Fruit fly (Drosophila melanogaster): ENCODE data around the gene CG17264.
A peak's percentile ranks its signal among the peaks of the same experiment; 100 is the strongest.

CG17264 gene

dm6 chr2L:2999609-3000008, 18.7 kb upstream of the CG17264 start:
- TF ChIP-seq dsf (GFP tag; optimal IDR thresholded peaks at IDR 0.05; ENCODE audit: borderline replicate concordance) (no peak), Hr78 (GFP tag; optimal IDR thresholded peaks at IDR 0.05) (no peak), Mio (GFP tag; optimal IDR thresholded peaks at IDR 0.05) (no peak), Sp1 (GFP tag; optimal IDR thresholded peaks at IDR 0.05) (no peak), Vsx2 (GFP tag; optimal IDR thresholded peaks at IDR 0.05; ENCODE audit: partially characterized antibody) (no peak), HLH106 (tag; optimal IDR thresholded peaks at IDR 0.05) (no peak), Myc (optimal IDR thresholded peaks at IDR 0.05) (no peak), psq (GFP tag; optimal IDR thresholded peaks at IDR 0.05) (no peak), CrebA (GFP tag; optimal IDR thresholded peaks at IDR 0.05; ENCODE audit: borderline replicate concordance) (no peak), CG9705 (GFP tag; optimal IDR thresholded peaks at IDR 0.05) (no peak), brk (GFP tag; optimal IDR thresholded peaks at IDR 0.05) (no peak), fru (GFP tag; optimal IDR thresholded peaks at IDR 0.05) (no peak), pan (optimal IDR thresholded peaks at IDR 0.05) (no peak)

- TF ChIP-seq Hnf4 (GFP tag; optimal IDR thresholded peaks at IDR 0.05): no peak
- no peak for TF ChIP-seq Hr78 (GFP tag; optimal IDR thresholded peaks at IDR 0.05)
- TF ChIP-seq sv (GFP tag; optimal IDR thresholded peaks at IDR 0.05): no peak
- no peak for TF ChIP-seq tai (GFP tag; optimal IDR thresholded peaks at IDR 0.05)
Measured at dm6 chr2L:3000517-3000934, 17.8 kb upstream of the CG17264 start.

- TF ChIP-seq Dif (GFP tag; optimal IDR thresholded peaks at IDR 0.05; ENCODE audit: partially characterized antibody) (no peak), fru (GFP tag; optimal IDR thresholded peaks at IDR 0.05) (no peak), Myc (optimal IDR thresholded peaks at IDR 0.05) (no peak), foxo (GFP tag; optimal IDR thresholded peaks at IDR 0.05) (no peak), usp (GFP tag; optimal IDR thresholded peaks at IDR 0.05) (no peak), pan (optimal IDR thresholded peaks at IDR 0.05) (no peak), jim (GFP tag; optimal IDR thresholded peaks at IDR 0.05) (no peak), sage (GFP tag; optimal IDR thresholded peaks at IDR 0.05) (no peak), Hr78 (GFP tag; optimal IDR thresholded peaks at IDR 0.05) (no peak), OdsH (GFP tag; optimal IDR thresholded peaks at IDR 0.05) (no peak), h (GFP tag; optimal IDR thresholded peaks at IDR 0.05) (no peak)
Measured at dm6 chr2L:3001953-3002352, 16.4 kb upstream of the CG17264 start.

dm6 chr2L:3003399-3003798, 14.9 kb upstream of the CG17264 start:
- no peak for TF ChIP-seq Myc (optimal IDR thresholded peaks at IDR 0.05)

dm6 chr2L:3004601-3005000, 13.7 kb upstream of the CG17264 start:
- TF ChIP-seq OdsH (GFP tag; optimal IDR thresholded peaks at IDR 0.05) (peak; percentile 2), Abd-B (GFP tag; optimal IDR thresholded peaks at IDR 0.05) (no peak), rgr (GFP tag; optimal IDR thresholded peaks at IDR 0.05) (peak; percentile 31), ey (GFP tag; optimal IDR thresholded peaks at IDR 0.05) (peak; percentile 22), fru (GFP tag; optimal IDR thresholded peaks at IDR 0.05) (peak; percentile 62), CrebA (GFP tag; optimal IDR thresholded peaks at IDR 0.05; ENCODE audit: borderline replicate concordance) (no peak), brk (GFP tag; optimal IDR thresholded peaks at IDR 0.05) (no peak), Jra (GFP tag; optimal IDR thresholded peaks at IDR 0.05) (no peak), h (GFP tag; optimal IDR thresholded peaks at IDR 0.05) (peak; percentile 37), Rel (GFP tag; optimal IDR thresholded peaks at IDR 0.05) (no peak), Rel (tag; optimal IDR thresholded peaks at IDR 0.05) (no peak), woc (GFP tag; optimal IDR thresholded peaks at IDR 0.05) (peak; percentile 10), Myc (optimal IDR thresholded peaks at IDR 0.05) (no peak), HLH106 (tag; optimal IDR thresholded peaks at IDR 0.05) (peak; percentile 47), Sp1 (GFP tag; optimal IDR thresholded peaks at IDR 0.05) (peak; percentile 36), psq (GFP tag; optimal IDR thresholded peaks at IDR 0.05) (peak; percentile 31), Hnf4 (GFP tag; optimal IDR thresholded peaks at IDR 0.05) (peak; percentile 21), foxo (GFP tag; optimal IDR thresholded peaks at IDR 0.05) (peak in 1 of 2 experiments; percentile 64), br (GFP tag; optimal IDR thresholded peaks at IDR 0.05) (peak; percentile 63)

dm6 chr2L:3005483-3005882, 12.8 kb upstream of the CG17264 start:
- no peak for TF ChIP-seq sv (GFP tag; optimal IDR thresholded peaks at IDR 0.05)
- TF ChIP-seq psq (GFP tag; optimal IDR thresholded peaks at IDR 0.05): no peak
- TF ChIP-seq Rel (GFP tag; optimal IDR thresholded peaks at IDR 0.05): no peak
- no peak for TF ChIP-seq Rel (tag; optimal IDR thresholded peaks at IDR 0.05)
- TF ChIP-seq CG9705 (GFP tag; optimal IDR thresholded peaks at IDR 0.05): no peak
- no peak for TF ChIP-seq CG32264 (GFP tag; optimal IDR thresholded peaks at IDR 0.05)
- no peak for TF ChIP-seq Sp1 (GFP tag; optimal IDR thresholded peaks at IDR 0.05)

Measured in whole organism, wandering third instar larva.